Fruit fly (Drosophila melanogaster) whole organism, embryonic: ENCODE data around the gene CG7173.

Source experiments
- Atf-2 ChIP-seq: fragments of 200-800 bp; sonication (Bioruptor generic); optimal IDR thresholded peaks from 2 replicates; lab custom pipeline; 2016; ENCODE audit warnings: missing biosample characterization, missing genetic modification characterization
- Bgb ChIP-seq: fragments of 200-800 bp; sonication (Bioruptor generic); IDR thresholded peaks from 2 replicates; pipeline ENCODE4 v1.3.6; 2022; ENCODE audit warnings: missing biosample characterization, missing genetic modification characterization; ENCODE audit not compliant: partially characterized antibody
- CG10654 ChIP-seq: fragments of 200-800 bp; sonication (Bioruptor generic); optimal IDR thresholded peaks from 2 replicates; lab custom pipeline; 2016; ENCODE audit warnings: missing biosample characterization, missing genetic modification characterization
- CG12219 ChIP-seq: fragments of 200-800 bp; sonication (Bioruptor generic); optimal IDR thresholded peaks from 3 replicates; lab custom pipeline; 2018; ENCODE audit warnings: missing biosample characterization, mild to moderate bottlenecking, missing genetic modification characterization
- CG2120 ChIP-seq: fragments of 200-800 bp; sonication (Bioruptor generic); optimal IDR thresholded peaks from 3 replicates; lab custom pipeline; 2016; ENCODE audit warnings: missing biosample characterization, missing genetic modification characterization
- CG2712 ChIP-seq: fragments of 200-800 bp; optimal IDR thresholded peaks from 3 replicates; lab custom pipeline; 2019; ENCODE audit warnings: missing biosample characterization, mild to moderate bottlenecking, missing genetic modification characterization, moderate library complexity
- CG3065 ChIP-seq: fragments of 200-800 bp; sonication (Bioruptor generic); optimal IDR thresholded peaks from 2 replicates; lab custom pipeline; 2016; ENCODE audit warnings: missing biosample characterization, missing genetic modification characterization
- CG3163 ChIP-seq: fragments of 200-800 bp; sonication (Bioruptor generic); optimal IDR thresholded peaks from 3 replicates; lab custom pipeline; 2016; ENCODE audit warnings: missing biosample characterization, missing genetic modification characterization
- CG3726 ChIP-seq: fragments of 200-800 bp; sonication (Bioruptor generic); IDR thresholded peaks from 3 replicates; pipeline ENCODE4, ENCODE4 v1.3.6; 2022; ENCODE audit warnings: missing biosample characterization, missing genetic modification characterization
- CG4730 ChIP-seq: fragments of 200-800 bp; sonication (Bioruptor generic); IDR thresholded peaks from 2 replicates; pipeline ENCODE4 v1.3.6; 2022; ENCODE audit warnings: missing biosample characterization, missing genetic modification characterization
- CG6689 ChIP-seq: fragments of 200-800 bp; sonication (Bioruptor generic); IDR thresholded peaks from 2 replicates; pipeline ENCODE4 v1.3.6; 2022; ENCODE audit warnings: missing biosample characterization, missing genetic modification characterization
- CG7839 ChIP-seq: fragments of 200-800 bp; sonication (Bioruptor generic); optimal IDR thresholded peaks from 3 replicates; lab custom pipeline; 2018; ENCODE audit warnings: missing biosample characterization, mild to moderate bottlenecking, missing genetic modification characterization, moderate library complexity
- CG8944 ChIP-seq: fragments of 200-800 bp; sonication (Bioruptor generic); optimal IDR thresholded peaks from 3 replicates; lab custom pipeline; 2016; ENCODE audit warnings: missing biosample characterization, missing genetic modification characterization
- CG9727 ChIP-seq: fragments of 200-800 bp; sonication (Bioruptor generic); optimal IDR thresholded peaks from 3 replicates; lab custom pipeline; 2017; ENCODE audit warnings: missing biosample characterization, mild to moderate bottlenecking, missing genetic modification characterization
- CHES-1-like ChIP-seq: fragments of 200-800 bp; sonication (Bioruptor generic); optimal IDR thresholded peaks from 2 replicates; lab custom pipeline; 2016; ENCODE audit warnings: missing biosample characterization, missing genetic modification characterization
- D19B ChIP-seq: fragments of 200-800 bp; sonication (Bioruptor generic); optimal IDR thresholded peaks from 2 replicates; lab custom pipeline; 2017; ENCODE audit warnings: missing biosample characterization, mild to moderate bottlenecking, missing genetic modification characterization
- Dp ChIP-seq: fragments of 200-800 bp; sonication (Bioruptor generic); optimal IDR thresholded peaks from 2 replicates; lab custom pipeline; 2018; ENCODE audit warnings: missing biosample characterization, mild to moderate bottlenecking, missing genetic modification characterization, moderate library complexity
- Dref ChIP-seq: fragments of 200-800 bp; sonication (Bioruptor generic); IDR thresholded peaks from 2 replicates; pipeline ENCODE4 v1.3.6; 2022; ENCODE audit warnings: missing biosample characterization, missing genetic modification characterization
- Drgx ChIP-seq: fragments of 200-800 bp; sonication (Bioruptor generic); IDR thresholded peaks from 2 replicates; pipeline ENCODE4 v1.3.6; 2022; ENCODE audit warnings: missing biosample characterization, missing genetic modification characterization
- ERR ChIP-seq: fragments of 200-800 bp; sonication (Bioruptor generic); optimal IDR thresholded peaks from 2 replicates; lab custom pipeline; 2016; ENCODE audit warnings: missing biosample characterization, missing genetic modification characterization
- Myb ChIP-seq: fragments of 200-800 bp; sonication (Bioruptor generic); optimal IDR thresholded peaks from 2 replicates; lab custom pipeline; 2016; ENCODE audit warnings: missing biosample characterization, missing genetic modification characterization
- NFAT ChIP-seq: fragments of 200-800 bp; sonication (Bioruptor generic); IDR thresholded peaks from 2 replicates; pipeline ENCODE4 v1.3.6; 2022; ENCODE audit warnings: missing biosample characterization, missing genetic modification characterization
- Pdp1 ChIP-seq, 2 experiments: fragments of 200-800 bp; sonication (Bioruptor generic); optimal IDR thresholded peaks; 3 replicates each; lab custom pipeline; 2016; ENCODE audit warnings: missing biosample characterization in 2 of 2, missing genetic modification characterization in 2 of 2, mild to moderate bottlenecking in 1 of 2, moderate library complexity in 1 of 2
- Usf ChIP-seq: fragments of 200-800 bp; sonication (Bioruptor generic); optimal IDR thresholded peaks from 2 replicates; lab custom pipeline; 2017; ENCODE audit warnings: missing genotype, missing biosample characterization, missing genetic modification characterization
- Xbp1 ChIP-seq: fragments of 200-800 bp; sonication (Bioruptor generic); optimal IDR thresholded peaks from 3 replicates; lab custom pipeline; 2016; ENCODE audit warnings: missing biosample characterization, mild to moderate bottlenecking, missing genetic modification characterization
- YL-1 ChIP-seq: fragments of 200-800 bp; sonication (Bioruptor generic); optimal IDR thresholded peaks from 3 replicates; lab custom pipeline; 2017; ENCODE audit warnings: missing biosample characterization, mild to moderate bottlenecking, missing genetic modification characterization
- abd-A ChIP-seq: fragments of 200-800 bp; sonication (Bioruptor generic); optimal IDR thresholded peaks from 3 replicates; lab custom pipeline; 2019; ENCODE audit warnings: missing biosample characterization, mild to moderate bottlenecking, missing genetic modification characterization, moderate library complexity
- ase ChIP-seq: fragments of 200-800 bp; sonication (Bioruptor generic); IDR thresholded peaks from 3 replicates; pipeline ENCODE4 v1.3.6; 2022; ENCODE audit warnings: missing biosample characterization, missing genetic modification characterization
- chn ChIP-seq: fragments of 200-800 bp; sonication (Bioruptor generic); optimal IDR thresholded peaks from 2 replicates; lab custom pipeline; 2016; ENCODE audit warnings: missing biosample characterization, missing genetic modification characterization
- crol ChIP-seq: fragments of 200-800 bp; sonication (Bioruptor generic); IDR thresholded peaks from 2 replicates; pipeline ENCODE4 v1.3.6; 2022; ENCODE audit warnings: missing biosample characterization, missing genetic modification characterization
- exex ChIP-seq: fragments of 200-800 bp; sonication (Bioruptor generic); optimal IDR thresholded peaks from 4 replicates; lab custom pipeline; 2018; ENCODE audit warnings: missing biosample characterization, mild to moderate bottlenecking, missing genetic modification characterization, moderate library complexity
- eyg ChIP-seq: fragments of 200-800 bp; sonication (Bioruptor generic); optimal IDR thresholded peaks from 3 replicates; lab custom pipeline; 2016; ENCODE audit warnings: missing biosample characterization, missing genetic modification characterization
- gcm2 ChIP-seq: fragments of 200-800 bp; sonication (Bioruptor generic); optimal IDR thresholded peaks from 2 replicates; lab custom pipeline; 2016; ENCODE audit warnings: missing biosample characterization, missing genetic modification characterization
- jigr1 ChIP-seq: fragments of 200-800 bp; sonication (Bioruptor generic); IDR thresholded peaks from 3 replicates; pipeline ENCODE4 v1.3.6; 2022; ENCODE audit warnings: missing biosample characterization, missing genetic modification characterization
- kay ChIP-seq: fragments of 200-800 bp; sonication (Bioruptor generic); optimal IDR thresholded peaks from 2 replicates; lab custom pipeline; 2016; ENCODE audit warnings: missing biosample characterization, missing genetic modification characterization
- knrl ChIP-seq: fragments of 200-800 bp; sonication (Bioruptor generic); IDR thresholded peaks from 3 replicates; pipeline ENCODE4 v1.3.6; 2022; ENCODE audit warnings: missing biosample characterization, missing genetic modification characterization; ENCODE audit not compliant: partially characterized antibody
- mirr ChIP-seq: fragments of 200-800 bp; sonication (Bioruptor generic); optimal IDR thresholded peaks from 3 replicates; lab custom pipeline; 2018; ENCODE audit warnings: missing biosample characterization, mild to moderate bottlenecking, missing genetic modification characterization
- nau ChIP-seq: fragments of 200-800 bp; sonication (Bioruptor generic); optimal IDR thresholded peaks from 3 replicates; lab custom pipeline; 2017; ENCODE audit warnings: missing biosample characterization, mild to moderate bottlenecking, missing genetic modification characterization, missing genetic modification reagents
- nom ChIP-seq: fragments of 200-800 bp; sonication (Bioruptor generic); optimal IDR thresholded peaks from 2 replicates; lab custom pipeline; 2017; ENCODE audit warnings: missing biosample characterization, missing genetic modification characterization, mild to moderate bottlenecking, moderate library complexity, missing genetic modification reagents
- pros ChIP-seq: fragments of 200-800 bp; sonication (Bioruptor generic); optimal IDR thresholded peaks from 3 replicates; lab custom pipeline; 2019; ENCODE audit warnings: missing biosample characterization, mild to moderate bottlenecking, missing genetic modification characterization, moderate library complexity
- repo ChIP-seq: fragments of 200-800 bp; sonication (Bioruptor generic); optimal IDR thresholded peaks from 2 replicates; lab custom pipeline; 2016; ENCODE audit warnings: missing biosample characterization, missing genetic modification characterization
- seq ChIP-seq: fragments of 200-800 bp; sonication (Bioruptor generic); IDR thresholded peaks from 2 replicates; pipeline ENCODE4 v1.3.6; 2022; ENCODE audit warnings: missing biosample characterization, missing genetic modification characterization
- so ChIP-seq: fragments of 200-800 bp; sonication (Bioruptor generic); IDR thresholded peaks from 3 replicates; pipeline ENCODE4 v1.3.6; 2022; ENCODE audit warnings: missing biosample characterization, missing genetic modification characterization
- ssp ChIP-seq: fragments of 200-800 bp; sonication (Bioruptor generic); IDR thresholded peaks from 2 replicates; pipeline ENCODE4 v1.3.6; 2022; ENCODE audit warnings: missing biosample characterization, missing genetic modification characterization
- tin ChIP-seq: fragments of 200-800 bp; sonication (Bioruptor generic); optimal IDR thresholded peaks from 3 replicates; lab custom pipeline; 2016; ENCODE audit warnings: missing biosample characterization, missing genetic modification characterization
- tna ChIP-seq: fragments of 200-800 bp; sonication (Bioruptor generic); IDR thresholded peaks from 2 replicates; pipeline ENCODE4 v1.3.6; 2022; ENCODE audit warnings: missing biosample characterization, missing genetic modification characterization; ENCODE audit not compliant: partially characterized antibody
- tx ChIP-seq: fragments of 200-800 bp; sonication (Bioruptor generic); optimal IDR thresholded peaks from 2 replicates; lab custom pipeline; 2016; ENCODE audit warnings: missing biosample characterization, missing genetic modification characterization
- wdn ChIP-seq: fragments of 200-800 bp; sonication (Bioruptor generic); IDR thresholded peaks from 2 replicates; pipeline ENCODE4 v1.3.6; 2022; ENCODE audit warnings: missing biosample characterization, missing genetic modification characterization
- z ChIP-seq: fragments of 200-800 bp; sonication (Bioruptor generic); IDR thresholded peaks from 3 replicates; pipeline ENCODE4 v1.3.6; 2022; ENCODE audit warnings: missing biosample characterization, missing genetic modification characterization

The CG7173 gene

dm6 chr3L:21539245-21540196 is 18.5 kb downstream of the CG7173 start, which contains the start of the genes COX8 and VhaM9.7-b (continued):
- no peak for TF ChIP-seq Drgx (GFP tag; lab: Robert Waterston, UW)
- TF ChIP-seq Pdp1 (GFP tag; optimal IDR thresholded peaks at IDR 0.05; lab: Kevin White, UChicago): peak; percentile 51 to 99
- no peak for TF ChIP-seq CG7839 (tag; lab: Kevin White, UChicago)
- TF ChIP-seq repo (GFP tag; lab: Kevin White, UChicago): peak; percentile 1
- no peak for TF ChIP-seq nau (GFP tag; lab: Kevin White, UChicago)
- TF ChIP-seq CG3726 (GFP tag; lab: Robert Waterston, UW): no peak
- no peak for TF ChIP-seq abd-A (tag; lab: Kevin White, UChicago)
- TF ChIP-seq Bgb (GFP tag; lab: Robert Waterston, UW): peak; percentile 58
- TF ChIP-seq CG8944 (GFP tag; lab: Kevin White, UChicago): peak; percentile 58
- TF ChIP-seq Myb (GFP tag; lab: Kevin White, UChicago): no peak
- no peak for TF ChIP-seq mirr (GFP tag; lab: Kevin White, UChicago)
- peak; percentile 74 for TF ChIP-seq knrl (GFP tag; lab: Robert Waterston, UW)
- no peak; the same call in none of the 2 replicates for TF ChIP-seq Dref (GFP tag; lab: Robert Waterston, UW)
- TF ChIP-seq CG2120 (GFP tag; lab: Kevin White, UChicago): peak; percentile 72
- TF ChIP-seq nom (GFP tag; lab: Kevin White, UChicago): no peak
- TF ChIP-seq Xbp1 (GFP tag; lab: Kevin White, UChicago): peak; percentile 72
- peak; percentile 64 for TF ChIP-seq tin (GFP tag; lab: Kevin White, UChicago)
- TF ChIP-seq chn: peak; percentile 55
- TF ChIP-seq ase (GFP tag; lab: Robert Waterston, UW): no peak
- TF ChIP-seq seq (GFP tag; lab: Robert Waterston, UW): no peak
- peak; percentile 45 for TF ChIP-seq ssp (GFP tag; lab: Robert Waterston, UW)
- peak; percentile 71 for TF ChIP-seq CG2712
- no peak; the same call in 1 of the 2 replicates for TF ChIP-seq NFAT (GFP tag; lab: Robert Waterston, UW)
- TF ChIP-seq tx (GFP tag; lab: Kevin White, UChicago): peak; percentile 25
- peak; percentile 34; the same call in 1 of the 3 replicates for TF ChIP-seq jigr1 (GFP tag; lab: Robert Waterston, UW)
- peak; percentile 20 for TF ChIP-seq eyg
- TF ChIP-seq pros: no peak
- peak; percentile 89 for TF ChIP-seq Usf (GFP tag; lab: Kevin White, UChicago)
- TF ChIP-seq CG3163 (GFP tag; lab: Kevin White, UChicago): peak; percentile 20
- peak; percentile 48 for TF ChIP-seq CG10654 (GFP tag; lab: Kevin White, UChicago)
- TF ChIP-seq Atf-2: peak; percentile 43
- TF ChIP-seq CG12219: no peak
- TF ChIP-seq tna (GFP tag; lab: Robert Waterston, UW): 0 out of 2 replicates have a peak, but pooled peaks have one; percentile 28
- no peak for TF ChIP-seq CG3065 (GFP tag; lab: Kevin White, UChicago)
- TF ChIP-seq CG4730 (GFP tag; lab: Robert Waterston, UW): 0 out of 2 replicates have a peak, but pooled peaks have one; percentile 67
- peak; percentile 95 for TF ChIP-seq CG6689
- no peak for TF ChIP-seq crol
- TF ChIP-seq exex (tag; lab: Kevin White, UChicago): no peak
- no peak for TF ChIP-seq ERR (GFP tag; lab: Kevin White, UChicago)
- peak; percentile 20 for TF ChIP-seq kay (GFP tag; lab: Kevin White, UChicago)
- no peak for TF ChIP-seq so (GFP tag; lab: Robert Waterston, UW)
- TF ChIP-seq D19B (GFP tag; lab: Kevin White, UChicago): peak; percentile 21
- 0 out of 2 replicates have a peak, but pooled peaks have one; percentile 47 for TF ChIP-seq wdn
- no peak for TF ChIP-seq z
- TF ChIP-seq CHES-1-like (GFP tag; lab: Kevin White, UChicago): peak; percentile 48
- TF ChIP-seq YL-1: peak; percentile 86
- TF ChIP-seq CG9727 (GFP tag; lab: Kevin White, UChicago): no peak
- no peak for TF ChIP-seq Dp
- no peak for TF ChIP-seq gcm2 (GFP tag; lab: Kevin White, UChicago)
